Worm (Caenorhabditis elegans) whole organism, L1 larva: Measurements from ENCODE around the gene T28D6.6.
A peak's percentile ranks its signal among the peaks of the same experiment; 100 is the strongest.

Source experiments
- C04F5.9 ChIP-seq: sonication (generic microtip); optimal IDR thresholded peaks from 2 replicates; lab custom pipeline; 2016; ENCODE audit warnings: missing genetic modification characterization, missing compliant biosample characterization
- F16B12.6 ChIP-seq: fragments of 150-350 bp; optimal IDR thresholded peaks from 2 replicates; lab custom pipeline; 2014; ENCODE audit warnings: missing biosample characterization, missing genetic modification characterization
- Y116A8C.19 ChIP-seq: sonication (generic microtip); optimal IDR thresholded peaks from 2 replicates; lab custom pipeline; 2016; ENCODE audit warnings: missing compliant biosample characterization, missing genetic modification characterization, borderline replicate concordance
- aha-1 ChIP-seq: fragments of 150-350 bp; optimal IDR thresholded peaks from 2 replicates; lab custom pipeline; 2014; ENCODE audit warnings: missing biosample characterization, missing genetic modification characterization
- aly-2 ChIP-seq: fragments of 150-350 bp; optimal IDR thresholded peaks from 2 replicates; lab custom pipeline; 2014; ENCODE audit warnings: missing biosample characterization, missing genetic modification characterization
- ama-1 ChIP-seq: fragments of 150-350 bp; optimal IDR thresholded peaks from 2 replicates; lab custom pipeline; 2014
- blmp-1 ChIP-seq: fragments of 150-350 bp; optimal IDR thresholded peaks from 2 replicates; lab custom pipeline; 2014; ENCODE audit warnings: missing biosample characterization, missing genetic modification characterization
- ceh-8 ChIP-seq: fragments of 200-800 bp; sonication (Bioruptor generic); optimal IDR thresholded peaks from 2 replicates; lab custom pipeline; 2018; ENCODE audit warnings: mild to moderate bottlenecking, missing genetic modification characterization, moderate library complexity, missing compliant biosample characterization
- dpl-1 ChIP-seq, 3 experiments: fragments of 150-350 bp in 2 of 3; sonication (generic microtip) in 1 of 3; optimal IDR thresholded peaks; 2 replicates each; lab custom pipeline; 2014 to 2017; ENCODE audit warnings: missing biosample characterization in 3 of 3, missing genetic modification characterization in 3 of 3, missing genetic modification reagents in 3 of 3
- dsc-1 ChIP-seq: sonication (generic microtip); optimal IDR thresholded peaks from 2 replicates; lab custom pipeline; 2016; ENCODE audit warnings: mild to moderate bottlenecking, missing genetic modification characterization, missing compliant biosample characterization
- efl-1 ChIP-seq, 4 experiments: fragments of 150-350 bp; optimal IDR thresholded peaks in 3 of 4; peaks in 1 of 4; 1 replicate in 1 of 4; 2 replicates in 3 of 4; lab custom pipeline; 2014; ENCODE audit warnings: missing biosample characterization in 2 of 4, missing genetic modification characterization in 2 of 4, missing genetic modification reagents in 2 of 4
- efl-3 ChIP-seq: fragments of 200-800 bp; sonication (Bioruptor generic); optimal IDR thresholded peaks from 2 replicates; lab custom pipeline; 2018; ENCODE audit warnings: mild to moderate bottlenecking, missing genetic modification characterization, missing compliant biosample characterization
- egl-27 ChIP-seq, 2 experiments: fragments of 150-350 bp in 1 of 2; sonication (generic microtip); optimal IDR thresholded peaks; 3 replicates each; lab custom pipeline; 2017 to 2018; ENCODE audit warnings: missing biosample characterization in 2 of 2, missing genetic modification characterization in 2 of 2, missing genetic modification reagents in 2 of 2
- elt-3 ChIP-seq, 6 experiments: fragments of 150-350 bp in 1 of 6; sonication (generic microtip); optimal IDR thresholded peaks; 2 replicates each; lab custom pipeline; 2017 to 2018; ENCODE audit warnings: missing biosample characterization in 6 of 6, missing genetic modification characterization in 6 of 6, inconsistent platforms in 1 of 6
- fkh-10 ChIP-seq: sonication (generic microtip); optimal IDR thresholded peaks from 2 replicates; lab custom pipeline; 2017; ENCODE audit warnings: missing biosample characterization, missing genetic modification reagents, missing genetic modification characterization
- fkh-4 ChIP-seq: sonication (generic microtip); optimal IDR thresholded peaks from 2 replicates; lab custom pipeline; 2016; ENCODE audit warnings: missing compliant biosample characterization, missing genetic modification characterization, borderline replicate concordance
- fos-1 ChIP-seq: fragments of 150-350 bp; optimal IDR thresholded peaks from 2 replicates; lab custom pipeline; 2014; ENCODE audit warnings: missing biosample characterization, missing genetic modification characterization
- grh-1 ChIP-seq: fragments of 200-800 bp; sonication (Bioruptor generic); IDR thresholded peaks from 2 replicates; pipeline ENCODE4 v1.3.6; 2022; ENCODE audit warnings: missing genetic modification reagents, missing genetic modification characterization, missing compliant biosample characterization
- hpl-2 ChIP-seq: fragments of 150-350 bp; optimal IDR thresholded peaks from 2 replicates; lab custom pipeline; 2014; ENCODE audit warnings: missing biosample characterization, missing genetic modification reagents, missing genetic modification characterization
- irx-1 ChIP-seq: sonication (generic microtip); optimal IDR thresholded peaks from 2 replicates; lab custom pipeline; 2016; ENCODE audit warnings: missing genetic modification characterization, missing compliant biosample characterization
- isw-1 ChIP-seq: fragments of 200-800 bp; sonication (Bioruptor generic); IDR thresholded peaks from 2 replicates; pipeline ENCODE4 v1.3.6; 2022; ENCODE audit warnings: missing genetic modification characterization, missing compliant biosample characterization
- jun-1 ChIP-seq: fragments of 150-350 bp; optimal IDR thresholded peaks from 2 replicates; lab custom pipeline; 2014; ENCODE audit warnings: missing biosample characterization, missing genetic modification reagents, missing genetic modification characterization
- lin-35 ChIP-seq, 2 experiments: fragments of 150-350 bp; optimal IDR thresholded peaks; 2 replicates each; lab custom pipeline; 2014; ENCODE audit warnings: missing biosample characterization in 2 of 2, missing genetic modification characterization in 2 of 2, missing genetic modification reagents in 2 of 2
- lin-39 ChIP-seq: fragments of 150-350 bp; optimal IDR thresholded peaks from 2 replicates; lab custom pipeline; 2014; ENCODE audit warnings: missing biosample characterization, missing genetic modification reagents, missing genetic modification characterization
- lir-3 ChIP-seq: sonication (generic microtip); optimal IDR thresholded peaks from 2 replicates; lab custom pipeline; 2016; ENCODE audit warnings: mild to moderate bottlenecking, missing genetic modification characterization, moderate library complexity, missing compliant biosample characterization; ENCODE audit not compliant: poor library complexity
- lsy-2 ChIP-seq, 2 experiments: fragments of 150-350 bp; optimal IDR thresholded peaks; 2 replicates each; lab custom pipeline; 2014; ENCODE audit warnings: missing biosample characterization in 2 of 2, missing genetic modification characterization in 2 of 2
- mdl-1 ChIP-seq, 2 experiments: fragments of 150-350 bp; optimal IDR thresholded peaks; 2 replicates each; lab custom pipeline; 2014 to 2017; ENCODE audit warnings: missing biosample characterization in 2 of 2, missing genetic modification characterization in 2 of 2, inconsistent platforms in 1 of 2
- mef-2 ChIP-seq: fragments of 150-350 bp; optimal IDR thresholded peaks from 2 replicates; lab custom pipeline; 2014; ENCODE audit warnings: missing biosample characterization, missing genetic modification characterization
- mep-1 ChIP-seq: fragments of 150-350 bp; optimal IDR thresholded peaks from 2 replicates; lab custom pipeline; 2014; ENCODE audit warnings: missing biosample characterization, missing genetic modification characterization
- nhr-12 ChIP-seq: sonication (generic microtip); optimal IDR thresholded peaks from 2 replicates; lab custom pipeline; 2017; ENCODE audit warnings: missing biosample characterization, missing genetic modification characterization
- nhr-19 ChIP-seq: fragments of 200-800 bp; sonication (Bioruptor generic); conservative IDR thresholded peaks from 2 replicates; pipeline ENCODE4 v1.3.6; 2022; ENCODE audit warnings: missing genetic modification characterization, missing compliant biosample characterization
- nhr-237 ChIP-seq: fragments of 150-350 bp; optimal IDR thresholded peaks from 2 replicates; lab custom pipeline; 2014; ENCODE audit warnings: missing biosample characterization, missing genetic modification characterization
- nhr-28 ChIP-seq: fragments of 150-350 bp; optimal IDR thresholded peaks from 2 replicates; lab custom pipeline; 2014; ENCODE audit warnings: missing biosample characterization, missing genetic modification characterization
- nhr-71 ChIP-seq: sonication (generic microtip); optimal IDR thresholded peaks from 2 replicates; lab custom pipeline; 2016; ENCODE audit warnings: mild to moderate bottlenecking, missing genetic modification characterization, moderate library complexity, missing compliant biosample characterization
- nhr-84 ChIP-seq: sonication (generic microtip); optimal IDR thresholded peaks from 2 replicates; lab custom pipeline; 2017; ENCODE audit warnings: missing biosample characterization, missing genetic modification characterization
- nhr-90 ChIP-seq: sonication (generic microtip); optimal IDR thresholded peaks from 2 replicates; lab custom pipeline; 2016; ENCODE audit warnings: mild to moderate bottlenecking, missing genetic modification characterization, missing compliant biosample characterization; ENCODE audit not compliant: poor library complexity
- pax-3 ChIP-seq: fragments of 200-800 bp; sonication (Bioruptor generic); optimal IDR thresholded peaks from 2 replicates; lab custom pipeline; 2018; ENCODE audit warnings: mild to moderate bottlenecking, missing genetic modification characterization, moderate library complexity, missing compliant biosample characterization
- pqm-1 ChIP-seq: sonication (generic microtip); optimal IDR thresholded peaks from 3 replicates; lab custom pipeline; 2017; ENCODE audit warnings: missing biosample characterization, missing genetic modification characterization
- rnt-1 ChIP-seq: sonication (generic microtip); optimal IDR thresholded peaks from 2 replicates; lab custom pipeline; 2016; ENCODE audit warnings: mild to moderate bottlenecking, missing genetic modification characterization, moderate library complexity, missing compliant biosample characterization
- skn-1 ChIP-seq: fragments of 150-350 bp; optimal IDR thresholded peaks from 2 replicates; lab custom pipeline; 2014; ENCODE audit warnings: missing biosample characterization, missing genetic modification characterization
- snpc-4 ChIP-seq: fragments of 150-350 bp; optimal IDR thresholded peaks from 2 replicates; lab custom pipeline; 2014; ENCODE audit warnings: missing biosample characterization, missing genetic modification characterization
- snu-23 ChIP-seq: sonication (generic microtip); optimal IDR thresholded peaks from 2 replicates; lab custom pipeline; 2016; ENCODE audit warnings: missing genetic modification characterization, missing compliant biosample characterization
- tlp-1 ChIP-seq: fragments of 150-350 bp; optimal IDR thresholded peaks from 2 replicates; lab custom pipeline; 2014; ENCODE audit warnings: missing biosample characterization, missing genetic modification characterization
- unc-130 ChIP-seq: fragments of 150-350 bp; optimal IDR thresholded peaks from 2 replicates; lab custom pipeline; 2017; ENCODE audit warnings: missing biosample characterization, missing genetic modification characterization, inconsistent platforms
- unc-62 ChIP-seq: fragments of 150-350 bp; optimal IDR thresholded peaks from 2 replicates; lab custom pipeline; 2014; ENCODE audit warnings: missing biosample characterization, missing genetic modification reagents, missing genetic modification characterization
- vab-15 ChIP-seq: sonication (generic microtip); optimal IDR thresholded peaks from 2 replicates; lab custom pipeline; 2017; ENCODE audit warnings: missing genotype, mild to moderate bottlenecking, missing genetic modification characterization, missing compliant biosample characterization

The T28D6.6 gene

DNA sequence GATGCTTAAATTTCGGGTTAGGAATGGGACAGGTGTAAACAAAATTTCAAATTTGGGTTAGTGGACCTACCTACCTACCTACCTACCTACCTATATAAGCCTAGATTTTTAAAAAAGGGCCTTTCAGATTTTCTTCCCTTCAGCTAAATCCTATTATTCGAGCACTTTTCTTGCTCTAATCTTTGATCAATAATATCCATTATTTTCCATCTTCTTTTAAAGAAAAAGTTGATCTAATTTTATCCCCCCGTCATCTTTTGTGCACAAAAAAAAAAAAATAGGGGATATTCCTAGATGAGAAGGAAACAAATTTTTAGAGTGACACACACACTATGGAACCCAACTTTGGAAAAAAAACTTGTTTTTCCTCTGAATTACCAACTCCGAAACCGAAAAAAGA is 47.9 kb upstream of the T28D6.6 start:
- TF ChIP-seq elt-3 (tag; optimal IDR thresholded peaks at IDR 0.05; lab: Kevin White, UChicago) (no peak), fkh-10 (GFP tag; lab: Kevin White, UChicago) (peak; percentile 64), unc-62 (GFP tag; lab: Kevin White, UChicago) (no peak)

DNA sequence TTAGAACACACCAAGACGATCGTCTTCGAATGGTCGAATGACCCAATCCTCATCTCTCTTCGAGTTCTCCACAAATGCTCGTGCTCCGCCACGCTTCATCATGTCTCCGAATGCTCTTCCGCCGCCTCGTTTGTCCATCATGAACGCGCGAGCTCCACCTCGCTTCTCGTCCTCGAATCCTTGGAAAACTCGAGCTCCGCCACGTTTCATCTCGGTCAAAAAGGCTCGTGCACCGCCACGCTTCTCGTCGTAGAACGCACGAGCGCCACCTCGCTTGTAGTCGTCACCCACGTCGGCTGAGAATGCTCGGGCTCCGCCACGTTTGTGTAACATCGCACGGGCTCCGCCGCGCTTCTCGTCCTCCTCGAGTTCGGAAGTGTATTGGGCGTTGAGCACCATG is 46.5 kb upstream of the T28D6.6 start:
- TF ChIP-seq nhr-90 (tag; lab: Kevin White, UChicago): no peak
- no peak for TF ChIP-seq jun-1 (tag; lab: Kevin White, UChicago)
- TF ChIP-seq rnt-1 (tag; lab: Kevin White, UChicago): no peak
- no peak for TF ChIP-seq pqm-1
- TF ChIP-seq mef-2 (tag; lab: Kevin White, UChicago): no peak
- TF ChIP-seq nhr-19 (GFP tag; lab: Robert Waterston, UW): no peak

DNA sequence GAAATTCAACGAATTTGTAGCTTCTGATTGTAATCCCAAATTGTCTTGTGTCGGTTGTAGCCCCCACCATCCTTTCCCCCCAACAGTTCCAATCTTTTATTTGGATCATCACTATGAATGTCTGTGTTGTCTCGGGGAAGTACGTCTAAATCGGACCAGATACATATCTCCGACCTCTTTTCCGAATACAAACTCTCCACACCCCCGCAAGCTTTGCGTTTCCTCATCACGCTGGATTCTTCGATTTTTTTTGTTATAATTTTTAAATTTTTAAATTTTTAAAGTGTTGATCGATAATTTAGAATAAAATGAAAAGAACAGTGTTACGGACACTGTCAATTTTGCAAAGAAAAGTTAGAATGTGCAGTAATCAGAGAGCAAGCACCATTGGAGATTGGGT is 39.0 kb upstream of the T28D6.6 start, which contains the start of gene subs-4:
Gene subs-4, plus strand, starts transcription at position 301 of the 400 bp plus-strand sequence.
- no peak for TF ChIP-seq F16B12.6 (tag; lab: Kevin White, UChicago)
- TF ChIP-seq efl-1 (optimal IDR thresholded peaks at IDR 0.05; lab: Kevin White, UChicago): no peak
- no peak for TF ChIP-seq efl-1 (GFP tag; optimal IDR thresholded peaks at IDR 0.05 in 1 of 2; lab: Kevin White, UChicago)
- no peak for TF ChIP-seq dpl-1 (GFP tag; optimal IDR thresholded peaks at IDR 0.05; lab: Kevin White, UChicago)

DNA sequence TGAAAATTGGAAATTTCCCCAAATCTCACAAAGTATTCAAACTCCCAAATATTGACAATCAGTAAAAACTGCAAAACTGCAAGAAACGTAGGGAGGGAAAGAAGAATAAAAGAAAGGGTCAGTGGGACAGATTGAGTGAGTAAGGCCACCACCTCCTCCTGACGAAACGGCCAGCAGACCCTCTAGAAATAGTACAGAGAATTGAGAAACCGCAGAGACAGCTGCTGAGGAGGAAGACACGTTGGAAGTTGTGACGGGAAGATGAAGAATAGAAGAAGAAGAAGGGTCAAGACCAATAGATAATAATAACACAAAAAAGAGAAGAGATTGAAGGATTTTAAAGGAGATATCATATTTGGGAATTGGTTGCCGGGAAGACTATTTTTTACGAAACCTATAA is 37.6 kb upstream of the T28D6.6 start:
- TF ChIP-seq jun-1 (tag; lab: Kevin White, UChicago): no peak
- peak; percentile 34 for TF ChIP-seq nhr-71 (tag; lab: Kevin White, UChicago)
- TF ChIP-seq egl-27 (tag; optimal IDR thresholded peaks at IDR 0.05; lab: Kevin White, UChicago): no peak
- TF ChIP-seq hpl-2 (GFP tag; lab: Kevin White, UChicago): no peak
- no peak for TF ChIP-seq lir-3
- no peak for TF ChIP-seq skn-1
- no peak for TF ChIP-seq ama-1 (lab: Kevin White, UChicago)
- TF ChIP-seq fkh-10 (GFP tag; lab: Kevin White, UChicago): no peak
- no peak for TF ChIP-seq lin-39 (tag; lab: Kevin White, UChicago)
- no peak for TF ChIP-seq ceh-8 (GFP tag; lab: Kevin White, UChicago)
- no peak for TF ChIP-seq vab-15 (tag; lab: Kevin White, UChicago)
- no peak for TF ChIP-seq C04F5.9
- peak; percentile 53 for TF ChIP-seq snu-23 (GFP tag; lab: Kevin White, UChicago)
- no peak for TF ChIP-seq tlp-1 (tag; lab: Kevin White, UChicago)
- no peak for TF ChIP-seq unc-130 (tag; lab: Kevin White, UChicago)
- no peak for TF ChIP-seq nhr-28 (tag; lab: Kevin White, UChicago)
- peak; percentile 37 for TF ChIP-seq mep-1 (tag; lab: Kevin White, UChicago)
- TF ChIP-seq fkh-4: no peak
- TF ChIP-seq unc-62 (GFP tag; lab: Kevin White, UChicago): no peak
- peak; percentile 70 for TF ChIP-seq blmp-1 (tag; lab: Kevin White, UChicago)
- no peak for TF ChIP-seq nhr-237
- TF ChIP-seq lin-35 (GFP tag; optimal IDR thresholded peaks at IDR 0.05; lab: Kevin White, UChicago): peak in 1 of 2 experiments; percentile 15
- 0 out of 2 replicates have a peak, but pooled peaks have one; percentile 4 for TF ChIP-seq nhr-19 (GFP tag; lab: Robert Waterston, UW)
- no peak for TF ChIP-seq efl-3 (GFP tag; lab: Kevin White, UChicago)
- TF ChIP-seq grh-1 (GFP tag; lab: Robert Waterston, UW): no peak
- no peak for TF ChIP-seq aha-1 (tag; lab: Kevin White, UChicago)
- TF ChIP-seq rnt-1 (tag; lab: Kevin White, UChicago): no peak
- no peak for TF ChIP-seq nhr-84 (tag; lab: Kevin White, UChicago)
- TF ChIP-seq pax-3 (tag; lab: Kevin White, UChicago): no peak
- peak in 2 of 6 experiments; percentile 19 to 28 for TF ChIP-seq elt-3 (tag; optimal IDR thresholded peaks at IDR 0.05; lab: Kevin White, UChicago)
- TF ChIP-seq aly-2 (tag; lab: Kevin White, UChicago): no peak
- no peak for TF ChIP-seq dsc-1 (tag; lab: Kevin White, UChicago)
- no peak for TF ChIP-seq irx-1 (tag; lab: Kevin White, UChicago)
- peak in 1 of 2 experiments; percentile 15 for TF ChIP-seq mdl-1 (tag; optimal IDR thresholded peaks at IDR 0.05; lab: Kevin White, UChicago)
- peak; percentile 18 to 26 for TF ChIP-seq lsy-2 (tag; optimal IDR thresholded peaks at IDR 0.05; lab: Kevin White, UChicago)
- TF ChIP-seq isw-1: no peak
- no peak for TF ChIP-seq nhr-12 (tag; lab: Kevin White, UChicago)
- TF ChIP-seq fos-1 (tag; lab: Kevin White, UChicago): no peak
- TF ChIP-seq snpc-4: no peak
- no peak for TF ChIP-seq Y116A8C.19 (tag; lab: Kevin White, UChicago)
